Worm (Caenorhabditis elegans) whole organism, L2 larva: ENCODE results near the gene F11G11.13.
"Not testable (repeated sequence)": the region's sequence is repeated elsewhere in the genome, so short reads cannot be mapped to it uniquely, and the experiment has no call there.

ENCODE experiments used
- ZK546.5 ChIP-seq: sonication (generic microtip); optimal IDR thresholded peaks from 2 replicates; lab custom pipeline; 2017; ENCODE audit warnings: missing biosample characterization, missing genetic modification characterization
- egl-27 ChIP-seq: sonication (generic microtip); optimal IDR thresholded peaks from 3 replicates; lab custom pipeline; 2017; ENCODE audit warnings: missing biosample characterization, missing genetic modification reagents, missing genetic modification characterization
- mdl-1 ChIP-seq, 2 experiments: fragments of 150-350 bp in 1 of 2; sonication (generic microtip) in 1 of 2; optimal IDR thresholded peaks; 2 replicates each; lab custom pipeline; 2017; ENCODE audit warnings: missing biosample characterization in 2 of 2, missing genetic modification characterization in 2 of 2
- nhr-25 ChIP-seq: fragments of 150-350 bp; sonication (generic microtip); optimal IDR thresholded peaks from 3 replicates; lab custom pipeline; 2014; ENCODE audit warnings: missing biosample characterization, missing genetic modification characterization
- unc-39 ChIP-seq: fragments of 150-350 bp; optimal IDR thresholded peaks from 2 replicates; lab custom pipeline; 2014; ENCODE audit warnings: missing biosample characterization, missing genetic modification characterization

DNA sequence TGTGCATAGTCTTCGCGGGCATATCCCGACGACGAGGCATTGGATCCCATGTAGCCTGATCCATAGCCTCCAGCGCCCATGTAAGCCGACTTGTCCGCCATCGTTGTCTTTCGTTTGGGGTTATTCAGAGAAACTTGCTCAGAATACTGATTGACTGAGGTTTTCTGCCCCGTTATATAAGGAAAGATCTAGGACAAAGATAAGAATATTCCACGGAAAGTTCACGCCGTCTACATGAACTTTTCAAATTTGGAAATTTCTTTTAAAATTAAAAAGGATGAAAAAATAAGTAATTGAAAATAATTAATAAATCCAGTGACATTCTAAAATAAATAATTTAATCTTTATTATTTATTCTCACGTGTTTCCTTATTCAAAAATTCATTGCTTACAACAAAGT, 15.7 kb downstream of the F11G11.13 start, which contains the start of the genes nspd-5 and F11G11.4:
- not testable (repeated sequence) for TF ChIP-seq mdl-1 (tag; optimal IDR thresholded peaks at IDR 0.05; lab: Kevin White, UChicago); unc-39 (tag; lab: Kevin White, UChicago); egl-27 (tag; lab: Kevin White, UChicago); ZK546.5; nhr-25 (tag; lab: Kevin White, UChicago)
